Worm (Caenorhabditis elegans): ENCODE results near the gene nhr-57.

nhr-57 gene

ce11 chrV:4162922-4163321, 31.2 kb downstream of the nhr-57 start, which contains the start of gene Y45G5AM.4:
Gene Y45G5AM.4 (plus strand): TSS chrV:4163222.
- no peak for TF ChIP-seq hmbx-1 (tag; optimal IDR thresholded peaks at IDR 0.05)
- no peak for TF ChIP-seq ets-7 (tag; optimal IDR thresholded peaks at IDR 0.05)
- TF ChIP-seq pes-1 (GFP tag; IDR thresholded peaks at IDR 0.05): no peak
- TF ChIP-seq tbx-37 (GFP tag; conservative IDR thresholded peaks at IDR 0.05): no peak
- no peak for TF ChIP-seq hmg-4 (GFP tag; optimal IDR thresholded peaks at IDR 0.05)
- TF ChIP-seq flt-1 (GFP tag; IDR thresholded peaks at IDR 0.05): no peak
- TF ChIP-seq ama-1 (optimal IDR thresholded peaks at IDR 0.05): no peak
- no peak for TF ChIP-seq hnd-1 (tag; optimal IDR thresholded peaks at IDR 0.05)

- TF ChIP-seq B0310.2 (tag; optimal IDR thresholded peaks at IDR 0.05) (no peak), hmg-4 (GFP tag; optimal IDR thresholded peaks at IDR 0.05) (no peak), pes-1 (GFP tag; IDR thresholded peaks at IDR 0.05) (no peak), hnd-1 (tag; optimal IDR thresholded peaks at IDR 0.05) (no peak), F13C5.2 (tag; optimal IDR thresholded peaks at IDR 0.05) (no peak), tbx-37 (GFP tag; conservative IDR thresholded peaks at IDR 0.05) (no peak), scrt-1 (GFP tag; IDR thresholded peaks at IDR 0.05) (no peak), tbx-11 (GFP tag; IDR thresholded peaks at IDR 0.05) (no peak), ceh-36 (tag; optimal IDR thresholded peaks at IDR 0.05) (no peak), hmbx-1 (tag; optimal IDR thresholded peaks at IDR 0.05) (no peak), tra-4 (tag; optimal IDR thresholded peaks at IDR 0.05) (no peak)
These were observed 32.8 kb downstream of the nhr-57 start, which contains the start of gene Y45G5AM.3 for ce11 chrV:4164504-4164959. Gene Y45G5AM.3 (plus strand): TSS chrV:4164554.

- TF ChIP-seq flt-1 (GFP tag; IDR thresholded peaks at IDR 0.05): no peak
- no peak for TF ChIP-seq aly-1 (tag; optimal IDR thresholded peaks at IDR 0.05)
- TF ChIP-seq ama-1 (optimal IDR thresholded peaks at IDR 0.05): no peak
- no peak for TF ChIP-seq hnd-1 (tag; optimal IDR thresholded peaks at IDR 0.05)
- no peak for TF ChIP-seq sea-1 (GFP tag; conservative IDR thresholded peaks at IDR 0.05)
- TF ChIP-seq tbx-37 (GFP tag; conservative IDR thresholded peaks at IDR 0.05): no peak
- TF ChIP-seq hmbx-1 (tag; optimal IDR thresholded peaks at IDR 0.05): no peak
- no peak for TF ChIP-seq hmg-4 (GFP tag; optimal IDR thresholded peaks at IDR 0.05)
- TF ChIP-seq ceh-36 (tag; optimal IDR thresholded peaks at IDR 0.05): no peak
- no peak for TF ChIP-seq F13C5.2 (tag; optimal IDR thresholded peaks at IDR 0.05)
These were observed 36.4 kb downstream of the nhr-57 start for ce11 chrV:4168045-4168444.

ce11 chrV:4169658-4170057, 38.0 kb downstream of the nhr-57 start:
- TF ChIP-seq B0310.2 (tag; optimal IDR thresholded peaks at IDR 0.05) (no peak), hnd-1 (tag; optimal IDR thresholded peaks at IDR 0.05) (no peak), sea-1 (GFP tag; conservative IDR thresholded peaks at IDR 0.05) (no peak)

ce11 chrV:4170138-4170537, 38.4 kb downstream of the nhr-57 start, which contains the start of gene Y45G5AM.7:
Gene Y45G5AM.7 (minus strand): TSS chrV:4170238.
- TF ChIP-seq flt-1 (GFP tag; IDR thresholded peaks at IDR 0.05): no peak
- no peak for TF ChIP-seq F13C5.2 (tag; optimal IDR thresholded peaks at IDR 0.05)
- TF ChIP-seq ceh-36 (tag; optimal IDR thresholded peaks at IDR 0.05): no peak
- no peak for TF ChIP-seq pes-1 (GFP tag; IDR thresholded peaks at IDR 0.05)
- TF ChIP-seq hnd-1 (tag; optimal IDR thresholded peaks at IDR 0.05): no peak
- TF ChIP-seq B0310.2 (tag; optimal IDR thresholded peaks at IDR 0.05): no peak
- no peak for TF ChIP-seq ceh-13 (GFP tag; optimal IDR thresholded peaks at IDR 0.05)
- no peak for TF ChIP-seq ama-1 (optimal IDR thresholded peaks at IDR 0.05)
- no peak for TF ChIP-seq tbx-37 (GFP tag; conservative IDR thresholded peaks at IDR 0.05)
- no peak for TF ChIP-seq hmg-4 (GFP tag; optimal IDR thresholded peaks at IDR 0.05)
- TF ChIP-seq ets-7 (tag; optimal IDR thresholded peaks at IDR 0.05): no peak
- no peak for TF ChIP-seq tra-4 (tag; optimal IDR thresholded peaks at IDR 0.05)
- TF ChIP-seq tbx-11 (GFP tag; IDR thresholded peaks at IDR 0.05): no peak
- TF ChIP-seq aly-1 (tag; optimal IDR thresholded peaks at IDR 0.05): no peak
- TF ChIP-seq sea-1 (GFP tag; conservative IDR thresholded peaks at IDR 0.05): no peak
- no peak for TF ChIP-seq hmbx-1 (tag; optimal IDR thresholded peaks at IDR 0.05)
- TF ChIP-seq scrt-1 (GFP tag; IDR thresholded peaks at IDR 0.05): no peak

- TF ChIP-seq ceh-13 (GFP tag; optimal IDR thresholded peaks at IDR 0.05) (no peak), B0310.2 (tag; optimal IDR thresholded peaks at IDR 0.05) (no peak), flt-1 (GFP tag; IDR thresholded peaks at IDR 0.05) (no peak), ets-7 (tag; optimal IDR thresholded peaks at IDR 0.05) (no peak), hnd-1 (tag; optimal IDR thresholded peaks at IDR 0.05) (no peak), tbx-37 (GFP tag; conservative IDR thresholded peaks at IDR 0.05) (no peak), tra-4 (tag; optimal IDR thresholded peaks at IDR 0.05) (no peak), aly-1 (tag; optimal IDR thresholded peaks at IDR 0.05) (no peak), ceh-36 (tag; optimal IDR thresholded peaks at IDR 0.05) (no peak), scrt-1 (GFP tag; IDR thresholded peaks at IDR 0.05) (no peak), sea-1 (GFP tag; conservative IDR thresholded peaks at IDR 0.05) (no peak), tbx-11 (GFP tag; IDR thresholded peaks at IDR 0.05) (no peak), hmg-4 (GFP tag; optimal IDR thresholded peaks at IDR 0.05) (no peak), F13C5.2 (tag; optimal IDR thresholded peaks at IDR 0.05) (no peak)
These were observed 43.9 kb downstream of the nhr-57 start, which contains the start of the genes coh-4 and pid-5 for ce11 chrV:4175624-4176023. Gene coh-4 (minus strand): TSS chrV:4175640. Gene pid-5 (plus strand): TSS chrV:4175882.

- TF ChIP-seq sea-1 (GFP tag; conservative IDR thresholded peaks at IDR 0.05): no peak
- TF ChIP-seq pes-1 (GFP tag; IDR thresholded peaks at IDR 0.05): no peak
- no peak for TF ChIP-seq B0310.2 (tag; optimal IDR thresholded peaks at IDR 0.05)
- TF ChIP-seq hmg-4 (GFP tag; optimal IDR thresholded peaks at IDR 0.05): no peak
These were observed 49.6 kb downstream of the nhr-57 start for ce11 chrV:4181272-4181671.

ce11 chrV:4181727-4182126, 50.0 kb downstream of the nhr-57 start:
- TF ChIP-seq ets-7 (tag; optimal IDR thresholded peaks at IDR 0.05) (peak; percentile 6), scrt-1 (GFP tag; IDR thresholded peaks at IDR 0.05) (peak; percentile 64; the same call in 1 of the 2 replicates), ama-1 (optimal IDR thresholded peaks at IDR 0.05) (no peak), F13C5.2 (tag; optimal IDR thresholded peaks at IDR 0.05) (no peak), sea-1 (GFP tag; conservative IDR thresholded peaks at IDR 0.05) (peak; percentile 12; the same call in 1 of the 2 replicates), ceh-13 (GFP tag; optimal IDR thresholded peaks at IDR 0.05) (peak; percentile 35), pes-1 (GFP tag; IDR thresholded peaks at IDR 0.05) (peak; percentile 68)
